Worm (Caenorhabditis elegans) whole organism, L3 larva: ENCODE results near the gene col-9.

Experiments used
- R02D3.7 ChIP-seq: fragments of 150-350 bp; optimal IDR thresholded peaks from 2 replicates; lab custom pipeline; 2014; ENCODE audit warnings: missing biosample characterization, missing genetic modification characterization
- ZK546.5 ChIP-seq: sonication (generic microtip); optimal IDR thresholded peaks from 2 replicates; lab custom pipeline; 2017; ENCODE audit warnings: missing biosample characterization, missing genetic modification characterization
- aly-2 ChIP-seq: fragments of 150-350 bp; optimal IDR thresholded peaks from 2 replicates; lab custom pipeline; 2014; ENCODE audit warnings: missing biosample characterization, missing genetic modification characterization
- ceh-16 ChIP-seq: sonication (generic microtip); optimal IDR thresholded peaks from 2 replicates; lab custom pipeline; 2017; ENCODE audit warnings: missing biosample characterization, missing genetic modification characterization
- ceh-28 ChIP-seq: fragments of 150-350 bp; optimal IDR thresholded peaks from 2 replicates; lab custom pipeline; 2014; ENCODE audit warnings: missing biosample characterization, missing genetic modification reagents, missing genetic modification characterization
- ceh-82 ChIP-seq: fragments of 150-350 bp; optimal IDR thresholded peaks from 2 replicates; lab custom pipeline; 2014; ENCODE audit warnings: missing biosample characterization, missing genetic modification characterization
- ceh-9 ChIP-seq: sonication (generic microtip); optimal IDR thresholded peaks from 2 replicates; lab custom pipeline; 2018; ENCODE audit warnings: missing biosample characterization, missing genetic modification characterization
- daf-12 ChIP-seq: fragments of 150-350 bp; optimal IDR thresholded peaks from 2 replicates; lab custom pipeline; 2014; ENCODE audit warnings: missing biosample characterization, missing genetic modification reagents, missing genetic modification characterization
- egl-5 ChIP-seq: fragments of 150-350 bp; optimal IDR thresholded peaks from 2 replicates; lab custom pipeline; 2017; ENCODE audit warnings: missing biosample characterization, missing genetic modification reagents, missing genetic modification characterization, inconsistent platforms
- elt-2 ChIP-seq: sonication (generic microtip); optimal IDR thresholded peaks from 2 replicates; lab custom pipeline; 2016; ENCODE audit warnings: missing genetic modification reagents, mild to moderate bottlenecking, missing genetic modification characterization, missing compliant biosample characterization
- elt-3 ChIP-seq, 3 experiments: fragments of 150-350 bp in 1 of 3; sonication (generic microtip) in 2 of 3; optimal IDR thresholded peaks; 2 replicates in 2 of 3; 4 replicates in 1 of 3; lab custom pipeline; 2014 to 2017; ENCODE audit warnings: missing biosample characterization in 3 of 3, missing genetic modification characterization in 3 of 3
- eor-1 ChIP-seq, 2 experiments: fragments of 150-350 bp; optimal IDR thresholded peaks; 2 replicates each; lab custom pipeline; 2014 to 2018; ENCODE audit warnings: missing biosample characterization in 2 of 2, missing genetic modification characterization in 2 of 2
- fkh-10 ChIP-seq: sonication (generic microtip); optimal IDR thresholded peaks from 2 replicates; lab custom pipeline; 2017; ENCODE audit warnings: missing biosample characterization, missing genetic modification reagents, missing genetic modification characterization
- fkh-2 ChIP-seq: fragments of 150-350 bp; optimal IDR thresholded peaks from 2 replicates; lab custom pipeline; 2014; ENCODE audit warnings: missing biosample characterization, missing genetic modification reagents, missing genetic modification characterization
- fos-1 ChIP-seq: fragments of 150-350 bp; optimal IDR thresholded peaks from 2 replicates; lab custom pipeline; 2014; ENCODE audit warnings: missing biosample characterization, missing genetic modification characterization
- hmg-11 ChIP-seq: sonication (generic microtip); optimal IDR thresholded peaks from 2 replicates; lab custom pipeline; 2016; ENCODE audit warnings: missing genetic modification characterization, missing compliant biosample characterization
- jun-1 ChIP-seq: fragments of 150-350 bp; optimal IDR thresholded peaks from 2 replicates; lab custom pipeline; 2014; ENCODE audit warnings: missing biosample characterization, missing genetic modification reagents, missing genetic modification characterization
- lin-15B ChIP-seq: fragments of 150-350 bp; optimal IDR thresholded peaks from 2 replicates; lab custom pipeline; 2014; ENCODE audit warnings: missing biosample characterization, missing genetic modification characterization
- lin-39 ChIP-seq: fragments of 150-350 bp; optimal IDR thresholded peaks from 2 replicates; lab custom pipeline; 2018; ENCODE audit warnings: missing biosample characterization, missing genetic modification reagents, missing genetic modification characterization
- lsy-12 ChIP-seq: sonication (generic microtip); optimal IDR thresholded peaks from 2 replicates; lab custom pipeline; 2016; ENCODE audit warnings: mild to moderate bottlenecking, missing genetic modification characterization, missing compliant biosample characterization
- mdl-1 ChIP-seq: fragments of 150-350 bp; optimal IDR thresholded peaks from 2 replicates; lab custom pipeline; 2014; ENCODE audit warnings: missing biosample characterization, missing genetic modification characterization
- mml-1 ChIP-seq: fragments of 150-350 bp; sonication (generic microtip); optimal IDR thresholded peaks from 3 replicates; lab custom pipeline; 2014; ENCODE audit warnings: missing biosample characterization, missing genetic modification characterization
- nfya-1 ChIP-seq: sonication (generic microtip); optimal IDR thresholded peaks from 2 replicates; lab custom pipeline; 2017; ENCODE audit warnings: missing genetic modification characterization, mild to moderate bottlenecking, missing compliant biosample characterization, antibody characterized with exemption, moderate library complexity; ENCODE audit not compliant: insufficient read depth
- nhr-11 ChIP-seq: fragments of 150-350 bp; optimal IDR thresholded peaks from 2 replicates; lab custom pipeline; 2014; ENCODE audit warnings: missing biosample characterization, missing genetic modification characterization
- nhr-12 ChIP-seq: fragments of 150-350 bp; optimal IDR thresholded peaks from 2 replicates; lab custom pipeline; 2014; ENCODE audit warnings: missing biosample characterization, missing genetic modification characterization
- nhr-23 ChIP-seq: fragments of 150-350 bp; optimal IDR thresholded peaks from 2 replicates; lab custom pipeline; 2014; ENCODE audit warnings: missing biosample characterization, missing genetic modification reagents, missing genetic modification characterization
- nhr-237 ChIP-seq: fragments of 150-350 bp; optimal IDR thresholded peaks from 2 replicates; lab custom pipeline; 2014; ENCODE audit warnings: missing biosample characterization, missing genetic modification characterization
- nhr-25 ChIP-seq: sonication (generic microtip); optimal IDR thresholded peaks from 2 replicates; lab custom pipeline; 2017; ENCODE audit warnings: missing biosample characterization, missing genetic modification characterization
- nhr-76 ChIP-seq: fragments of 150-350 bp; sonication (generic microtip); optimal IDR thresholded peaks from 5 replicates; lab custom pipeline; 2014; ENCODE audit warnings: missing biosample characterization, missing genetic modification characterization
- nhr-77 ChIP-seq: fragments of 150-350 bp; optimal IDR thresholded peaks from 2 replicates; lab custom pipeline; 2014; ENCODE audit warnings: missing biosample characterization, missing genetic modification characterization
- pha-4 ChIP-seq: fragments of 150-350 bp; optimal IDR thresholded peaks from 2 replicates; lab custom pipeline; 2014; ENCODE audit warnings: missing biosample characterization, missing genetic modification reagents, missing genetic modification characterization
- pqm-1 ChIP-seq: fragments of 150-350 bp; optimal IDR thresholded peaks from 2 replicates; lab custom pipeline; 2017; ENCODE audit warnings: missing biosample characterization, missing genetic modification characterization, inconsistent platforms
- sea-2 ChIP-seq: fragments of 150-350 bp; sonication (generic microtip); optimal IDR thresholded peaks from 4 replicates; lab custom pipeline; 2014; ENCODE audit warnings: missing biosample characterization, missing genetic modification reagents, missing genetic modification characterization
- snpc-4 ChIP-seq: fragments of 150-350 bp; optimal IDR thresholded peaks from 2 replicates; lab custom pipeline; 2014; ENCODE audit warnings: missing biosample characterization, missing genetic modification characterization
- unc-39 ChIP-seq: sonication (generic microtip); optimal IDR thresholded peaks from 4 replicates; lab custom pipeline; 2017; ENCODE audit warnings: missing biosample characterization, missing genetic modification characterization
- unc-62 ChIP-seq: fragments of 150-350 bp; sonication (generic microtip); optimal IDR thresholded peaks from 4 replicates; lab custom pipeline; 2014; ENCODE audit warnings: missing biosample characterization, missing genetic modification reagents, missing genetic modification characterization
- ztf-11 ChIP-seq: fragments of 150-350 bp; optimal IDR thresholded peaks from 2 replicates; lab custom pipeline; 2014; ENCODE audit warnings: missing biosample characterization, missing genetic modification characterization

The col-9 gene

DNA sequence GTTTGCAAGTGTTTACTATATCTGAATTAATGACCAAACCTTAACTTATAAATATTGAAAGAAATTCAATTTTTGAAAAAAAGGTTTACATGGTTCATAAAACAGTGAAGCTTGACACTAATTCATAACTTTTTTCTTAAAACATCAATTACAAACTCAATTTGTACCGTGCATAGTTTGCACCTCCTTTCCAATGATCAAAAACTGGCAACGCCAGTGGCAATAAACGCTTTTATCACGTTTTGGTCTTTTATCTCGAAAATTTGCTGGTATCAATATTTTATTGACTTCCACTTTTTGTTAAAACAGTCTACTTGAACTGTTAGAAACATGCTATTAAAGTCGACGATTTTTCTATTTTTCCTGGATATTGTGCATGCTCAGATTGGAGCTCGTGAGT lies 11.4 kb upstream of the col-9 start, which contains the start of gene F54B11.11:
TSS of gene F54B11.11 (plus strand) at position 301 of the 400 bp plus-strand sequence.
- TF ChIP-seq nhr-23, result no peak
- no peak for TF ChIP-seq nhr-77 (tag; lab: Kevin White, UChicago)
- peak; percentile 10 for TF ChIP-seq pqm-1 (tag; lab: Kevin White, UChicago)
- no peak for TF ChIP-seq lsy-12 (tag; lab: Kevin White, UChicago)
- peak; percentile 21 for TF ChIP-seq elt-2 (tag; lab: Kevin White, UChicago)
- no peak for TF ChIP-seq fkh-2 (tag; lab: Kevin White, UChicago)
- no peak for TF ChIP-seq ceh-16 (tag; lab: Kevin White, UChicago)
- TF ChIP-seq eor-1 (tag; optimal IDR thresholded peaks at IDR 0.05; lab: Kevin White, UChicago), result no peak
- TF ChIP-seq ztf-11, result no peak
- TF ChIP-seq ceh-82 (tag; lab: Kevin White, UChicago), result no peak
- no peak for TF ChIP-seq mdl-1
- no peak for TF ChIP-seq nhr-25
- no peak for TF ChIP-seq R02D3.7 (tag; lab: Kevin White, UChicago)
- TF ChIP-seq fos-1 (tag; lab: Kevin White, UChicago), result no peak

DNA sequence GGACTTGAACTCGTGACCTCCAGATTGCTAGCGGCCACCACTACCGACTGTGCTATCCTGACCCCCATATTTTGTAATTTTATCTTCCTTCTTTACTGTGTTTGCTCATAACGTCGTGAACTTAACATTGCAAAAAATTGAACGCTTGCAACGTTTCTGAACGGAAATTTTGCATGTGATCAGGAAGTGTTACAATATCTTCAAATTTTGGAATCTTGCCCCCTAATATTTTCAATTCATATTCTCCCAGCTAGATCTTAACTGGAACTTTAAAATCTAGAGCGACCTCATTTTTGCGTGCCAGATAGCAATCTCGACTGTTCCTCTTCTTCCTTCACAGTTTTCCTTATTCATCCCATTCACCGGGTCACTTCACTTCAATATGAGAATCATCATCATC lies 8.0 kb upstream of the col-9 start, which contains the start of gene F54B11.10:
TSS of gene F54B11.10 (plus strand) at position 301 of the 400 bp plus-strand sequence.
- TF ChIP-seq nhr-12 (tag; lab: Kevin White, UChicago) (no peak), ceh-82 (tag; lab: Kevin White, UChicago) (no peak), daf-12 (tag; lab: Kevin White, UChicago) (no peak), nhr-11 (tag; lab: Kevin White, UChicago) (no peak), fkh-10 (GFP tag; lab: Kevin White, UChicago) (no peak), pqm-1 (tag; lab: Kevin White, UChicago) (no peak), nhr-76 (tag; lab: Kevin White, UChicago) (no peak), nhr-25 (no peak), nhr-237 (no peak), ceh-16 (tag; lab: Kevin White, UChicago) (no peak)
- TF ChIP-seq, all 47 proteins: peak for 0

DNA sequence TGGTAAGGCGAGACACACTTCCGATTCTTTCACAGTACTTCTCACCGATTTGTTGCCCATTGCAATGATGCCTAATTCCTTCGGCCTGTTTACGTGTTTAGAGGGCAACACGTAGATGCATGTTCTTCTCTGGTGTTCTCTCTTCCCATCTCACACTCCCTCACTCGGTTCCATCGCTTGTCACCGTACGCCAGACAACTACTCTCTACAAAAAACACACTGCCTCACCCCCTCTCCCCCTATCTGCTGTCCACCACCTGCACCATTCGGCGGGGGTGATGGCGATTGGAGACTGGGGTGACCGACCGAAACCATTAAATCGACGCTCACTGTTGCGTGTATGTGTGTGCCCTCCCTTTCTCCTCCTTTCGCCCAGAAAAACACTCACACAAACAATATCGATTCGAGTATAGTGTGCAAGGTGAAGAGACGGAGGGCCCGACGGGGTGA lies 5.9 kb upstream of the col-9 start:
- TF ChIP-seq nfya-1 (tag; lab: Kevin White, UChicago) (peak; percentile 65), pha-4 (tag; lab: Kevin White, UChicago) (peak; percentile 27), elt-2 (tag; lab: Kevin White, UChicago) (peak; percentile 46), unc-39 (tag; lab: Kevin White, UChicago) (no peak), jun-1 (tag; lab: Kevin White, UChicago) (peak; percentile 32), egl-5 (tag; lab: Kevin White, UChicago) (peak; percentile 47), mml-1 (tag; lab: Kevin White, UChicago) (no peak), fos-1 (tag; lab: Kevin White, UChicago) (no peak), nhr-25 (peak; percentile 92), mdl-1 (no peak), ceh-9 (tag; lab: Kevin White, UChicago) (no peak), R02D3.7 (tag; lab: Kevin White, UChicago) (no peak), nhr-11 (tag; lab: Kevin White, UChicago) (no peak), ceh-82 (tag; lab: Kevin White, UChicago) (no peak), ZK546.5 (tag; lab: Kevin White, UChicago) (no peak), hmg-11 (tag; lab: Kevin White, UChicago) (peak; percentile 69), fkh-10 (GFP tag; lab: Kevin White, UChicago) (no peak), aly-2 (no peak), daf-12 (tag; lab: Kevin White, UChicago) (no peak), ceh-28 (peak; percentile 62), unc-62 (GFP tag; lab: Kevin White, UChicago) (peak; percentile 24), lin-39 (tag; lab: Kevin White, UChicago) (peak; percentile 60), nhr-23 (peak; percentile 29), snpc-4 (tag; lab: Kevin White, UChicago) (no peak)
- TF ChIP-seq, all 47 proteins: peak for 11

DNA sequence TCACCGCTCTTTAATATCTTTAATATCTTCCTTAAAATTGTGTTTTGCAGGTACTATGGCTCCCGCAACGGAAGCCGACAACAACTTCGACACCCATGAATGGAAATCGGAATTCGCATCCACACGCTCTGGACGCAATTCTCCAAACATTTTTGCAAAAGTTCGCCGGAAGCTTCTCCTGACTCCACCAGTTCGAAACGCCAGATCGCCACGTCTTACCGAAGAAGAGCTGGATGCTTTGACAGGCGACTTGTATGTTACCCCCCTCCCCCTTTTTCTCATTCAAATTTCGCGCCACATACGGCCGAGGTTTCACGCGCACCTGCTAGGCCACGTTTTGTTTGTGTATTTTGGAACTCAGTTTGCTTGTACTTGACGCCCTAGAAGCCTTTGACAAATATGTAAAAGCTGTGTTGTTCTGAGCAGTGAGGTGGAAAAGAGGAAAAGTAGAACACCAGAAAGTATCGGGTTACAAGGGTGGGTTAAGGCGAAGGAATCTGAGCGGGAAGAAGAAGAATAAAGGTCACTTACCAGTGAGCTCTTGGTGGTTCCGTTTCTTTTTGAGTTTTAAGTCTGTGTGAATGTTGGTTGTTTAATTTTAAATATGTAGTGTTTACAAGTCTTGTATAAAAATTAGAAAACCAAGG lies 5.0 kb upstream of the col-9 start, which contains the start of gene unc-84:
TSS of gene unc-84 (plus strand) at position 51 of the 647 bp plus-strand sequence.
- TF ChIP-seq pha-4 (tag; lab: Kevin White, UChicago), result peak; percentile 48
- TF ChIP-seq lin-15B (tag; lab: Kevin White, UChicago), result peak; percentile 16
- no peak for TF ChIP-seq sea-2
- TF ChIP-seq elt-3 (tag; optimal IDR thresholded peaks at IDR 0.05; lab: Kevin White, UChicago), result no peak
- TF ChIP-seq elt-2 (tag; lab: Kevin White, UChicago), result peak; percentile 2
- TF ChIP-seq, all 47 proteins: peak for 3
